Fruit fly (Drosophila melanogaster): ENCODE data around the gene Ag5r2.
A peak's percentile ranks its signal among the peaks of the same experiment; 100 is the strongest.

Gene Ag5r2

DNA sequence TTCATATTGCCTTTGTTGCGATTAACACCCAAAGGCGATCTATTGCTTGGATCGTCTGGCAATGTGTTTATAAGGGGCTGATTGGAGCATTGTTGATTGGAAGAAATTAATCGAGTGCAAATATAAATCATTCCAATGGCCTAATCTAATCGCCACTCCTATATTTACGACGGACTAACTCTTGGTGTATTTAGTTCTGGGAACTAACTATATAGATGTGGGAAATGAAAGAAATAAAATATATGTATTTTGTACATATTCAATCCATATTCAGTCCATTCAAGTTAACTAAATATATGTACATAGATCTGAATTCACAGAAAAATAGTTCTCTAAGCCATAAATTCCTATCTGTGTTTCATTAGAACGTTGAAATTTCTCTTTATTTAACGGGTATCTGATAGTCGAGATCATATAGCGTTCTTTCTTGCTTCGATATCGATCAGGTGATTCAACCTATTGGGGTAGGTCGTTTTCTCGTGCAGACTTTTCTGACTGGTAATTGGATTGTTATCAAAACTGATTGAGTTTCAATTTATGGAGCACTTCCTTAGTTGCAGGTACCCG lies at the start of gene Ag5r2:
TSS of gene Ag5r2 (minus strand) at position 51 of the 567 bp plus-strand sequence.
- TF ChIP-seq Doc2 (GFP tag; IDR thresholded peaks at IDR 0.05) (no peak), CG16813 (GFP tag; IDR thresholded peaks at IDR 0.05; ENCODE audit: partially characterized antibody) (peak; percentile 41; the same call in 1 of the 3 replicates), CG12744 (GFP tag; optimal IDR thresholded peaks at IDR 0.05) (no peak), Neu2 (GFP tag; optimal IDR thresholded peaks at IDR 0.05; ENCODE audit: borderline replicate concordance) (no peak), cwo (GFP tag; optimal IDR thresholded peaks at IDR 0.05) (peak; percentile 38), grn (GFP tag; optimal IDR thresholded peaks at IDR 0.05) (peak; percentile 64), CG14860 (GFP tag; IDR thresholded peaks at IDR 0.05; ENCODE audit: partially characterized antibody) (peak; percentile 19; the same call in 1 of the 3 replicates), CG34376 (GFP tag; optimal IDR thresholded peaks at IDR 0.05) (peak; percentile 14), Scr (GFP tag; IDR thresholded peaks at IDR 0.05; ENCODE audit: partially characterized antibody) (0 out of 2 replicates have a peak, but pooled peaks have one; percentile 10), ap (GFP tag; IDR thresholded peaks at IDR 0.05) (no peak), D19B (GFP tag; optimal IDR thresholded peaks at IDR 0.05) (peak; percentile 82), CG31365 (tag; optimal IDR thresholded peaks at IDR 0.05) (no peak), HLH4C (GFP tag; IDR thresholded peaks at IDR 0.05; ENCODE audit: partially characterized antibody) (peak; percentile 51; the same call in 2 of the 3 replicates)

DNA sequence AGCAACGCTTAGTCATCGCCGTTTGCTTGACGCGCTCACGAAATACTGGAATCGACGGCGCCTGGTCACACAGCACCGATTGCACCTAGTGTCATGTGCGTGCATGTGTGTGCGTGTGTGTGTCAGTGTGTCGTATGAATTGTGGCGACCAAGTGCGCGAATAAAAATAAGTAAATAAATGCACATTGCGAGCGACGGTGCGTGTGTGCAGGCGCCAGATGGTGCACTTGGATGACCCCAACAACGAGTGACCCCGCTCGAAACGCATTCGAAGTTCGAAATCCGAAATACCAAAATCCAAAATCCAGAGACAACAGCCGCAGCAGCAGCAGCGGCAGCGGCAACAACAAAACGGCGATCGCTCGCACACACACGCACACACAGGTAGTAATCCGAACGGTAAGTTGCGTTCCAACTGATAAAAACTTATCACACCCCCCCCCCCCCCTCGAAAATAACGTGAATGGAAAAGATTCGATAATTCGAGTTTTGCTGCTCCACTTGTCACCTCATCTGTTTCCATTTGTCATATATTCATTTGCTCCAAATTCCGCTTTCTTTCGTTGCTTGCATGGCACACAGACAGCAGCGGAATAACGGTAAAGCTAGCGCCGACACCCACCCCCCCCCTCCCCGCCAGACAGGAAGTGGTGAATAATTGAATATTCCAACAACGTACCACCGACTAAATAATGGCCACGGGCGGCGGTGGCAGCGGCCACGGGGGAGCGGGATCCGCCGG lies 48.9 kb upstream of the Ag5r2 start, which contains the start of gene CG14411:
TSS of gene CG14411 (plus strand) at position 86 of the 742 bp plus-strand sequence.
- no peak for TF ChIP-seq Hmr (GFP tag; optimal IDR thresholded peaks at IDR 0.05)
- TF ChIP-seq Bdp1 (GFP tag; optimal IDR thresholded peaks at IDR 0.05), result no peak
- TF ChIP-seq kni (GFP tag; optimal IDR thresholded peaks at IDR 0.05), result peak; percentile 69
- TF ChIP-seq Jarid2 (GFP tag; optimal IDR thresholded peaks at IDR 0.05), result peak; percentile 42
- TF ChIP-seq exex (tag; optimal IDR thresholded peaks at IDR 0.05), result no peak
- TF ChIP-seq ssp (GFP tag; IDR thresholded peaks at IDR 0.05), result no peak
- TF ChIP-seq cg (GFP tag; optimal IDR thresholded peaks at IDR 0.05), result peak; percentile 91
- TF ChIP-seq tx (GFP tag; optimal IDR thresholded peaks at IDR 0.05), result no peak
- TF ChIP-seq Antp (GFP tag; optimal IDR thresholded peaks at IDR 0.05), result no peak
- no peak for TF ChIP-seq Vsx1 (GFP tag; optimal IDR thresholded peaks at IDR 0.05)
- TF ChIP-seq row (GFP tag; IDR thresholded peaks at IDR 0.05), result peak; percentile 59; the same call in 2 of the 3 replicates
- no peak for TF ChIP-seq gro (GFP tag; optimal IDR thresholded peaks at IDR 0.05)
- no peak for TF ChIP-seq Aef1 (GFP tag; IDR thresholded peaks at IDR 0.05)
- TF ChIP-seq CG31365 (tag; optimal IDR thresholded peaks at IDR 0.05), result no peak
- no peak for TF ChIP-seq CG4282 (GFP tag; optimal IDR thresholded peaks at IDR 0.05)
- TF ChIP-seq CG34422 (GFP tag; IDR thresholded peaks at IDR 0.05), result peak; percentile 66; the same call in 2 of the 3 replicates
- no peak for TF ChIP-seq H15 (GFP tag; IDR thresholded peaks at IDR 0.05)
- TF ChIP-seq sr (GFP tag; IDR thresholded peaks at IDR 0.05), result no peak
- peak; percentile 47; the same call in 1 of the 3 replicates for TF ChIP-seq Opbp (GFP tag; IDR thresholded peaks at IDR 0.05; ENCODE audit: partially characterized antibody)
- peak; percentile 28 for TF ChIP-seq CG8478 (optimal IDR thresholded peaks at IDR 0.05)
- no peak for TF ChIP-seq CG8281 (tag; optimal IDR thresholded peaks at IDR 0.05)
- TF ChIP-seq CG1603 (tag; optimal IDR thresholded peaks at IDR 0.05), result peak; percentile 99
- no peak for TF ChIP-seq Atf-2 (GFP tag; optimal IDR thresholded peaks at IDR 0.05)
- peak; percentile 16; the same call in 1 of the 2 replicates for TF ChIP-seq sna (GFP tag; IDR thresholded peaks at IDR 0.05; ENCODE audit: partially characterized antibody)
- TF ChIP-seq CG12769 (tag; optimal IDR thresholded peaks at IDR 0.05), result no peak
- TF ChIP-seq CG18619 (GFP tag; optimal IDR thresholded peaks at IDR 0.05), result no peak
- no peak for TF ChIP-seq ara (GFP tag; IDR thresholded peaks at IDR 0.05)
- peak; percentile 67 for TF ChIP-seq CG14710 (tag; optimal IDR thresholded peaks at IDR 0.05)
- TF ChIP-seq CG15479 (GFP tag; optimal IDR thresholded peaks at IDR 0.05), result peak; percentile 18
- TF ChIP-seq HmgD (GFP tag; optimal IDR thresholded peaks at IDR 0.05), result peak; percentile 1
- no peak for TF ChIP-seq CG8290 (GFP tag; optimal IDR thresholded peaks at IDR 0.05)
- TF ChIP-seq CG8290 (tag; optimal IDR thresholded peaks at IDR 0.05), result peak in 1 of 2 experiments; percentile 35
- TF ChIP-seq cad (GFP tag; optimal IDR thresholded peaks at IDR 0.05), result no peak
- TF ChIP-seq zen (tag; optimal IDR thresholded peaks at IDR 0.05), result peak; percentile 16
- no peak for TF ChIP-seq CHES-1-like (GFP tag; optimal IDR thresholded peaks at IDR 0.05)
